Worm (Caenorhabditis elegans) whole organism, L2 larva: ENCODE measurements around the gene ctsa-1.1.

Experiments
- nhr-11 ChIP-seq: fragments of 150-350 bp; optimal IDR thresholded peaks from 2 replicates; lab custom pipeline; 2014; ENCODE audit warnings: missing biosample characterization, missing genetic modification characterization
- peb-1 ChIP-seq: fragments of 150-350 bp; optimal IDR thresholded peaks from 2 replicates; lab custom pipeline; 2014; ENCODE audit warnings: missing biosample characterization, missing genetic modification characterization

- no peak for TF ChIP-seq peb-1 (tag; lab: Kevin White, UChicago)
- TF ChIP-seq nhr-11 (tag; lab: Kevin White, UChicago): no peak
Observed at ce11 chrII:4747063-4747462, 9.6 kb downstream of the ctsa-1.1 start.
